Worm (Caenorhabditis elegans): ENCODE measurements around the gene clec-250.

clec-250 gene

ce11 chrV:18753036-18753435 lies 11.0 kb upstream of the clec-250 start, which contains the start of gene F11D11.6:
F11D11.6 (minus strand) TSS chrV:18753136.
- TF ChIP-seq unc-62 (GFP tag; optimal IDR thresholded peaks at IDR 0.05): no peak

- TF ChIP-seq unc-62 (GFP tag; optimal IDR thresholded peaks at IDR 0.05): no peak
Measured at ce11 chrV:18750445-18750844, 8.4 kb upstream of the clec-250 start, which contains the start of the genes F11D11.21 and F11D11.12. F11D11.21 (minus strand) TSS chrV:18750545. F11D11.12 (minus strand) TSS chrV:18750682.

ce11 chrV:18748726-18749125 lies 6.7 kb upstream of the clec-250 start, which contains the start of gene clec-252:
clec-252 (minus strand) TSS chrV:18748826.
- no peak for TF ChIP-seq unc-62 (GFP tag; optimal IDR thresholded peaks at IDR 0.05)

ce11 chrV:18746937-18747660 lies 5.1 kb upstream of the clec-250 start, which contains the start of gene clec-251:
clec-251 (minus strand) TSS chrV:18746987.
- no peak for TF ChIP-seq unc-62 (GFP tag; optimal IDR thresholded peaks at IDR 0.05)

- TF ChIP-seq unc-62 (GFP tag; optimal IDR thresholded peaks at IDR 0.05): no peak
Measured at ce11 chrV:18737646-18738045, 4.4 kb downstream of the clec-250 start.

ce11 chrV:18734381-18734780 lies 7.6 kb downstream of the clec-250 start, which contains the start of gene scl-20:
scl-20 (minus strand) TSS chrV:18734481.
- TF ChIP-seq unc-62 (GFP tag; optimal IDR thresholded peaks at IDR 0.05): no peak

- TF ChIP-seq unc-62 (GFP tag; optimal IDR thresholded peaks at IDR 0.05): no peak
Measured at ce11 chrV:18733942-18734341, 8.1 kb downstream of the clec-250 start.

- TF ChIP-seq unc-62 (GFP tag; optimal IDR thresholded peaks at IDR 0.05): no peak
Measured at ce11 chrV:18731579-18732041, 10.4 kb downstream of the clec-250 start, which contains the start of the genes asp-18 and scl-19. asp-18 (minus strand) TSS chrV:18731679. scl-19 (plus strand) TSS chrV:18731991.

ce11 chrV:18729324-18729924 lies 12.6 kb downstream of the clec-250 start, which contains the start of gene asp-19:
asp-19 (minus strand) TSS chrV:18729374.
- no peak for TF ChIP-seq unc-62 (GFP tag; optimal IDR thresholded peaks at IDR 0.05)

ce11 chrV:18725858-18726257 lies 16.1 kb downstream of the clec-250 start:
- no peak for TF ChIP-seq unc-62 (GFP tag; optimal IDR thresholded peaks at IDR 0.05)

ce11 chrV:18724076-18724475 lies 17.9 kb downstream of the clec-250 start:
- TF ChIP-seq unc-62 (GFP tag; optimal IDR thresholded peaks at IDR 0.05): no peak

- TF ChIP-seq unc-62 (GFP tag; optimal IDR thresholded peaks at IDR 0.05): no peak
Measured at ce11 chrV:18723604-18724003, 18.4 kb downstream of the clec-250 start.

- no peak for TF ChIP-seq unc-62 (GFP tag; optimal IDR thresholded peaks at IDR 0.05)
Measured at ce11 chrV:18722510-18723299, 19.3 kb downstream of the clec-250 start.

- TF ChIP-seq unc-62 (GFP tag; optimal IDR thresholded peaks at IDR 0.05): no peak
Measured at ce11 chrV:18721873-18722272, 20.1 kb downstream of the clec-250 start.

- no peak for TF ChIP-seq unc-62 (GFP tag; optimal IDR thresholded peaks at IDR 0.05)
Measured at ce11 chrV:18719956-18720489, 22.0 kb downstream of the clec-250 start, which contains the start of gene Y17D7C.2. Y17D7C.2 (minus strand) TSS chrV:18719987.

Measured in whole organism, dauer.